Worm (Caenorhabditis elegans) whole organism, young adult: ENCODE results near the gene R04A9.9.
A peak's percentile ranks its signal among the peaks of the same experiment; 100 is the strongest.

Experiments
- B0261.1 ChIP-seq: sonication (generic microtip); optimal IDR thresholded peaks from 2 replicates; lab custom pipeline; 2016; ENCODE audit warnings: mild to moderate bottlenecking, missing genetic modification characterization, moderate library complexity, missing compliant biosample characterization
- D2030.7 ChIP-seq: fragments of 200-800 bp; sonication (Bioruptor generic); IDR thresholded peaks from 2 replicates; pipeline ENCODE4 v1.3.6; 2022; ENCODE audit warnings: missing genetic modification reagents, missing genetic modification characterization, missing compliant biosample characterization
- F23B12.7 ChIP-seq: sonication (generic microtip); optimal IDR thresholded peaks from 2 replicates; lab custom pipeline; 2017; ENCODE audit warnings: missing genetic modification characterization, mild to moderate bottlenecking, missing compliant biosample characterization, antibody characterized with exemption, moderate library complexity; ENCODE audit not compliant: insufficient read depth
- F37B4.10 ChIP-seq: fragments of 200-800 bp; sonication (Bioruptor generic); IDR thresholded peaks from 2 replicates; pipeline ENCODE4 v1.3.6; 2022; ENCODE audit warnings: missing genetic modification characterization, missing compliant biosample characterization
- F49E8.2 ChIP-seq: sonication (generic microtip); optimal IDR thresholded peaks from 3 replicates; lab custom pipeline; 2017; ENCODE audit warnings: missing genetic modification characterization, mild to moderate bottlenecking, missing compliant biosample characterization, antibody characterized with exemption, moderate library complexity; ENCODE audit not compliant: insufficient read depth
- Y79H2A.3 ChIP-seq: fragments of 200-800 bp; sonication (Bioruptor generic); conservative IDR thresholded peaks from 2 replicates; pipeline ENCODE4 v1.3.6; 2022; ENCODE audit warnings: missing genetic modification reagents, missing genetic modification characterization, missing compliant biosample characterization
- athp-1 ChIP-seq: sonication (generic microtip); optimal IDR thresholded peaks from 2 replicates; lab custom pipeline; 2017; ENCODE audit warnings: mild to moderate bottlenecking, missing genetic modification characterization, missing compliant biosample characterization
- attf-5 ChIP-seq: fragments of 200-800 bp; sonication (Bioruptor generic); optimal IDR thresholded peaks from 2 replicates; lab custom pipeline; 2018; ENCODE audit warnings: mild to moderate bottlenecking, missing genetic modification characterization, missing compliant biosample characterization
- bed-1 ChIP-seq: fragments of 200-800 bp; sonication (Bioruptor generic); IDR thresholded peaks from 2 replicates; pipeline ENCODE4 v1.3.6; 2022; ENCODE audit warnings: missing genetic modification reagents, missing genetic modification characterization, missing compliant biosample characterization
- bed-2 ChIP-seq: fragments of 200-800 bp; sonication (Bioruptor generic); IDR thresholded peaks from 2 replicates; pipeline ENCODE4 v1.3.6; 2022; ENCODE audit warnings: missing genetic modification reagents, missing genetic modification characterization, missing compliant biosample characterization
- ccch-3 ChIP-seq: fragments of 200-800 bp; sonication (Bioruptor generic); optimal IDR thresholded peaks from 2 replicates; lab custom pipeline; 2018; ENCODE audit warnings: mild to moderate bottlenecking, missing genetic modification characterization, missing compliant biosample characterization
- ceh-58 ChIP-seq: fragments of 200-800 bp; sonication (Bioruptor generic); IDR thresholded peaks from 2 replicates; pipeline ENCODE4 v1.3.6; 2022; ENCODE audit warnings: missing genetic modification characterization, missing compliant biosample characterization
- chd-7 ChIP-seq: sonication (generic microtip); optimal IDR thresholded peaks from 2 replicates; lab custom pipeline; 2016; ENCODE audit warnings: mild to moderate bottlenecking, missing genetic modification characterization, moderate library complexity, missing compliant biosample characterization
- die-1 ChIP-seq: sonication (generic microtip); optimal IDR thresholded peaks from 2 replicates; lab custom pipeline; 2016; ENCODE audit warnings: missing genotype, mild to moderate bottlenecking, missing genetic modification characterization, missing compliant biosample characterization
- dox-1 ChIP-seq: fragments of 200-800 bp; sonication (Bioruptor generic); IDR thresholded peaks from 2 replicates; pipeline ENCODE4 v1.3.6; 2022; ENCODE audit warnings: missing genetic modification reagents, missing genetic modification characterization, missing compliant biosample characterization
- efl-1 ChIP-seq: fragments of 150-350 bp; optimal IDR thresholded peaks from 2 replicates; lab custom pipeline; 2014; ENCODE audit warnings: missing biosample characterization, missing genetic modification reagents, missing genetic modification characterization
- egl-44 ChIP-seq: fragments of 200-800 bp; sonication (Bioruptor generic); IDR thresholded peaks from 2 replicates; pipeline ENCODE4 v1.3.6; 2022; ENCODE audit warnings: missing genetic modification reagents, missing genetic modification characterization, missing compliant biosample characterization
- egrh-3 ChIP-seq: fragments of 200-800 bp; sonication (Bioruptor generic); IDR thresholded peaks from 2 replicates; pipeline ENCODE4 v1.3.6; 2022; ENCODE audit warnings: missing genetic modification reagents, missing genetic modification characterization, missing compliant biosample characterization
- fkh-3 ChIP-seq: sonication (generic microtip); optimal IDR thresholded peaks from 2 replicates; lab custom pipeline; 2016; ENCODE audit warnings: mild to moderate bottlenecking, missing genetic modification characterization, missing compliant biosample characterization
- gei-17 ChIP-seq: fragments of 200-800 bp; sonication (Bioruptor generic); optimal IDR thresholded peaks from 2 replicates; lab custom pipeline; 2018; ENCODE audit warnings: mild to moderate bottlenecking, missing genetic modification characterization, missing compliant biosample characterization
- him-1 ChIP-seq: sonication (generic microtip); optimal IDR thresholded peaks from 2 replicates; lab custom pipeline; 2016; ENCODE audit warnings: missing genotype, missing genetic modification reagents, missing genetic modification characterization, missing compliant biosample characterization
- let-526 ChIP-seq: fragments of 200-800 bp; sonication (Bioruptor generic); IDR thresholded peaks from 2 replicates; pipeline ENCODE4 v1.3.6; 2022; ENCODE audit warnings: missing genetic modification reagents, missing genetic modification characterization, missing compliant biosample characterization
- let-607 ChIP-seq, 2 experiments: fragments of 200-800 bp in 1 of 2; sonication (Bioruptor generic) in 1 of 2; sonication (generic microtip) in 1 of 2; optimal IDR thresholded peaks; 2 replicates each; lab custom pipeline; 2016 to 2018; ENCODE audit warnings: mild to moderate bottlenecking in 2 of 2, missing compliant biosample characterization in 2 of 2, missing genetic modification characterization in 2 of 2, moderate library complexity in 2 of 2, missing genotype in 1 of 2
- lin-35 ChIP-seq, 3 experiments: fragments of 150-350 bp in 2 of 3; sonication (generic microtip) in 1 of 3; optimal IDR thresholded peaks; 2 replicates each; lab custom pipeline; 2014 to 2018; ENCODE audit warnings: missing biosample characterization in 3 of 3, missing genetic modification characterization in 3 of 3, missing genetic modification reagents in 3 of 3
- lir-1 ChIP-seq: fragments of 200-800 bp; sonication (Bioruptor generic); conservative IDR thresholded peaks from 2 replicates; pipeline ENCODE4 v1.3.6; 2022; ENCODE audit warnings: missing genetic modification reagents, missing genetic modification characterization, missing compliant biosample characterization
- lsl-1 ChIP-seq: fragments of 200-800 bp; sonication (Bioruptor generic); optimal IDR thresholded peaks from 2 replicates; lab custom pipeline; 2018; ENCODE audit warnings: mild to moderate bottlenecking, missing genetic modification characterization, moderate library complexity, missing compliant biosample characterization
- lsy-27 ChIP-seq: sonication (generic microtip); optimal IDR thresholded peaks from 2 replicates; lab custom pipeline; 2017; ENCODE audit warnings: missing genetic modification characterization, mild to moderate bottlenecking, missing compliant biosample characterization, antibody characterized with exemption, missing genotype, borderline replicate concordance; ENCODE audit not compliant: insufficient read depth
- madf-10 ChIP-seq: sonication (generic microtip); optimal IDR thresholded peaks from 2 replicates; lab custom pipeline; 2016; ENCODE audit warnings: mild to moderate bottlenecking, missing genetic modification characterization, missing compliant biosample characterization
- madf-6 ChIP-seq: fragments of 200-800 bp; sonication (Bioruptor generic); IDR thresholded peaks from 2 replicates; pipeline ENCODE4 v1.3.6; 2022; ENCODE audit warnings: missing genetic modification reagents, missing genetic modification characterization, missing compliant biosample characterization
- nfya-1 ChIP-seq: sonication (generic microtip); optimal IDR thresholded peaks from 2 replicates; lab custom pipeline; 2017; ENCODE audit warnings: antibody characterized with exemption, missing compliant biosample characterization, missing genetic modification characterization, borderline replicate concordance; ENCODE audit not compliant: insufficient read depth
- nfya-2 ChIP-seq: fragments of 200-800 bp; sonication (Bioruptor generic); IDR thresholded peaks from 2 replicates; pipeline ENCODE4 v1.3.6; 2022; ENCODE audit warnings: missing genetic modification reagents, missing genetic modification characterization, missing compliant biosample characterization
- nfyb-1 ChIP-seq: fragments of 200-800 bp; sonication (Bioruptor generic); IDR thresholded peaks from 2 replicates; pipeline ENCODE4 v1.3.6; 2022; ENCODE audit warnings: missing genetic modification reagents, missing genetic modification characterization, missing compliant biosample characterization
- nhr-90 ChIP-seq: sonication (generic microtip); optimal IDR thresholded peaks from 2 replicates; lab custom pipeline; 2016; ENCODE audit warnings: missing genotype, mild to moderate bottlenecking, missing genetic modification characterization, missing compliant biosample characterization
- pbrm-1 ChIP-seq: fragments of 200-800 bp; sonication (Bioruptor generic); IDR thresholded peaks from 2 replicates; pipeline ENCODE4 v1.3.6; 2022; ENCODE audit warnings: missing genetic modification reagents, missing genetic modification characterization, missing compliant biosample characterization
- rcor-1 ChIP-seq: fragments of 200-800 bp; sonication (Bioruptor generic); IDR thresholded peaks from 2 replicates; pipeline ENCODE4 v1.3.6; 2022; ENCODE audit warnings: missing genetic modification reagents, missing genetic modification characterization, missing compliant biosample characterization
- repo-1 ChIP-seq: sonication (generic microtip); optimal IDR thresholded peaks from 2 replicates; lab custom pipeline; 2017; ENCODE audit warnings: mild to moderate bottlenecking, missing genetic modification characterization, missing compliant biosample characterization
- snpc-1.1 ChIP-seq: sonication (generic microtip); optimal IDR thresholded peaks from 2 replicates; lab custom pipeline; 2017; ENCODE audit warnings: missing genetic modification characterization, mild to moderate bottlenecking, missing compliant biosample characterization, antibody characterized with exemption, moderate library complexity, missing genotype, missing genetic modification reagents; ENCODE audit not compliant: insufficient read depth
- snpc-1.3 ChIP-seq: sonication (generic microtip); optimal IDR thresholded peaks from 2 replicates; lab custom pipeline; 2017; ENCODE audit warnings: missing genetic modification characterization, mild to moderate bottlenecking, missing compliant biosample characterization, antibody characterized with exemption, moderate library complexity, missing genotype, missing genetic modification reagents; ENCODE audit not compliant: insufficient read depth
- snpc-3.4 ChIP-seq: sonication (generic microtip); optimal IDR thresholded peaks from 2 replicates; lab custom pipeline; 2017; ENCODE audit warnings: missing genetic modification characterization, mild to moderate bottlenecking, missing compliant biosample characterization, antibody characterized with exemption, moderate library complexity, missing genotype, missing genetic modification reagents
- somi-1 ChIP-seq: fragments of 200-800 bp; sonication (Bioruptor generic); optimal IDR thresholded peaks from 2 replicates; lab custom pipeline; 2018; ENCODE audit warnings: mild to moderate bottlenecking, missing genetic modification characterization, missing compliant biosample characterization
- tbp1 ChIP-seq: fragments of 200-800 bp; sonication (Bioruptor generic); optimal IDR thresholded peaks from 2 replicates; lab custom pipeline; 2018; ENCODE audit warnings: mild to moderate bottlenecking, missing genetic modification characterization, missing compliant biosample characterization
- tlf-1 ChIP-seq: fragments of 200-800 bp; sonication (Bioruptor generic); optimal IDR thresholded peaks from 2 replicates; lab custom pipeline; 2018; ENCODE audit warnings: mild to moderate bottlenecking, missing genetic modification characterization, missing compliant biosample characterization
- unc-130 ChIP-seq: sonication (generic microtip); optimal IDR thresholded peaks from 2 replicates; lab custom pipeline; 2016; ENCODE audit warnings: missing genetic modification reagents, missing genetic modification characterization, missing compliant biosample characterization
- ztf-25 ChIP-seq: fragments of 200-800 bp; sonication (Bioruptor generic); IDR thresholded peaks from 2 replicates; pipeline ENCODE4 v1.3.6; 2022; ENCODE audit warnings: missing genetic modification reagents, missing genetic modification characterization, missing compliant biosample characterization
- ztf-26 ChIP-seq: sonication (generic microtip); optimal IDR thresholded peaks from 2 replicates; lab custom pipeline; 2017; ENCODE audit warnings: missing genetic modification characterization, missing compliant biosample characterization
- ztf-6 ChIP-seq: fragments of 200-800 bp; sonication (Bioruptor generic); IDR thresholded peaks from 2 replicates; pipeline ENCODE4 v1.3.6; 2022; ENCODE audit warnings: missing genetic modification reagents, missing genetic modification characterization, missing compliant biosample characterization

The R04A9.9 gene

DNA sequence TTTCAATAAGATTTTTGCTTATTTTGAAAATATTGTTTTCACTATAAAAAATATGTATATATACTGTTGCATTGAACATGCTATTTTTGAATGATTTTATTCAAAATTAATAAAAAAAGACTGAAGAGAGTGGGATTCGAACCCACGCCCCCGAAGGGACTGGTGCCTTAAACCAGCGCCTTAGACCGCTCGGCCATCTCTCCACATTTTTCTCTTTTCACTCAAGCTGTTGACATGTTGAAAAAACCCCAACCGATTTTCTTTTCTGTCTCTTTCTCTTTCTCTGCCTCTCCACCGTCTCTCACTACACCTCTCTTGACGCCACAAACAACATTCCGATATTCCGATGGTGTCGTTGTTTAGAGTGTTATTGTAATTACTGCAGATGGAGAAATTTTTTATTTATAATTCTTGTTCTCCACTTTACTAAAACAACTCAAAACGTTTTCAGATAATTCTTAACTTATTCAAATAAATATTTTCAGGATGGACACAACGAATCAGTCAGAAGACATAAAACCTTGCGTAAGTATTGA, 37.2 kb downstream of the R04A9.9 start, which contains the start of gene sor-3:
Gene sor-3, plus strand, starts transcription at position 486 of the 536 bp plus-strand sequence.
- TF ChIP-seq pbrm-1 (GFP tag; lab: Robert Waterston, UW) (peak; percentile 79), D2030.7 (peak; percentile 84), dox-1 (GFP tag; lab: Robert Waterston, UW) (peak; percentile 78), ztf-26 (tag; lab: Kevin White, UChicago) (peak; percentile 39), snpc-1.1 (tag; lab: Kevin White, UChicago) (peak; percentile 66), attf-5 (GFP tag; lab: Kevin White, UChicago) (peak; percentile 69), ztf-25 (GFP tag; lab: Robert Waterston, UW) (peak; percentile 88), nfyb-1 (peak; percentile 85), unc-130 (GFP tag; lab: Kevin White, UChicago) (peak; percentile 54), snpc-1.3 (tag; lab: Kevin White, UChicago) (peak; percentile 78), madf-10 (peak; percentile 82), ccch-3 (GFP tag; lab: Kevin White, UChicago) (no peak), nfya-2 (GFP tag; lab: Robert Waterston, UW) (no peak), gei-17 (peak; percentile 17), lin-35 (GFP tag; optimal IDR thresholded peaks at IDR 0.05; lab: Kevin White, UChicago) (peak in 1 of 3 experiments; percentile 71), athp-1 (peak; percentile 26), chd-7 (tag; lab: Kevin White, UChicago) (peak; percentile 64), nfya-1 (tag; lab: Kevin White, UChicago) (no peak), efl-1 (GFP tag; lab: Kevin White, UChicago) (no peak), bed-2 (GFP tag; lab: Robert Waterston, UW) (peak; percentile 65), lsl-1 (peak; percentile 0), lsy-27 (tag; lab: Kevin White, UChicago) (peak; percentile 74), fkh-3 (tag; lab: Kevin White, UChicago) (no peak), Y79H2A.3 (no peak), F49E8.2 (peak; percentile 43), die-1 (tag; lab: Kevin White, UChicago) (peak; percentile 91), nhr-90 (peak; percentile 84), F23B12.7 (tag; lab: Kevin White, UChicago) (peak; percentile 94), rcor-1 (peak; percentile 76), tbp1 (GFP tag; lab: Kevin White, UChicago) (peak; percentile 93), bed-1 (GFP tag; lab: Robert Waterston, UW) (no peak), let-526 (GFP tag; lab: Robert Waterston, UW) (peak; percentile 83; the same call in 1 of the 2 replicates), ceh-58 (GFP tag; lab: Robert Waterston, UW) (no peak), F37B4.10 (no peak), egl-44 (GFP tag; lab: Robert Waterston, UW) (peak; percentile 76; the same call in 1 of the 2 replicates), him-1 (tag; lab: Kevin White, UChicago) (peak; percentile 72), let-607 (tag; optimal IDR thresholded peaks at IDR 0.05; lab: Kevin White, UChicago) (peak; percentile 62 to 76), tlf-1 (no peak), madf-6 (GFP tag; lab: Robert Waterston, UW) (peak; percentile 45; the same call in 1 of the 2 replicates), egrh-3 (GFP tag; lab: Robert Waterston, UW) (peak; percentile 68), ztf-6 (peak; percentile 24; the same call in 1 of the 2 replicates), B0261.1 (tag; lab: Kevin White, UChicago) (peak; percentile 96), snpc-3.4 (tag; lab: Kevin White, UChicago) (peak; percentile 86), lir-1 (GFP tag; lab: Robert Waterston, UW) (peak; percentile 68), repo-1 (tag; lab: Kevin White, UChicago) (peak; percentile 30), somi-1 (GFP tag; lab: Kevin White, UChicago) (peak; percentile 20)
